Fruit fly (Drosophila melanogaster) whole organism, adult: Measurements from ENCODE around the gene PlexA.

ENCODE experiments used
- CG11617 ChIP-seq: fragments of 200-800 bp; sonication (Bioruptor generic); optimal IDR thresholded peaks from 2 replicates; lab custom pipeline; 2017; ENCODE audit warnings: mild to moderate bottlenecking, missing biosample characterization, missing genetic modification reagents, missing genetic modification characterization
- CG12768 ChIP-seq: fragments of 200-800 bp; sonication (Bioruptor generic); optimal IDR thresholded peaks from 2 replicates; lab custom pipeline; 2017; ENCODE audit warnings: missing biosample characterization, missing genetic modification characterization, mild to moderate bottlenecking, moderate library complexity, missing genetic modification reagents
- CG14711 ChIP-seq: fragments of 200-800 bp; sonication (Bioruptor generic); optimal IDR thresholded peaks from 2 replicates; lab custom pipeline; 2018; ENCODE audit warnings: missing biosample characterization, mild to moderate bottlenecking, missing genetic modification characterization, moderate library complexity
- CG1620 ChIP-seq: fragments of 200-800 bp; sonication (Bioruptor generic); optimal IDR thresholded peaks from 2 replicates; lab custom pipeline; 2016; ENCODE audit warnings: missing biosample characterization, missing genetic modification characterization
- CG33017 ChIP-seq: fragments of 200-800 bp; sonication (Bioruptor generic); optimal IDR thresholded peaks from 2 replicates; lab custom pipeline; 2018; ENCODE audit warnings: missing biosample characterization, mild to moderate bottlenecking, missing genetic modification characterization, moderate library complexity
- CG5204 ChIP-seq: fragments of 200-800 bp; sonication (Bioruptor generic); optimal IDR thresholded peaks from 2 replicates; lab custom pipeline; 2016; ENCODE audit warnings: missing biosample characterization, missing genetic modification characterization
- CG7045 ChIP-seq: fragments of 200-800 bp; sonication (Bioruptor generic); optimal IDR thresholded peaks from 2 replicates; lab custom pipeline; 2017; ENCODE audit warnings: missing biosample characterization, mild to moderate bottlenecking, missing genetic modification characterization
- CG7101 ChIP-seq: fragments of 200-800 bp; sonication (Bioruptor generic); optimal IDR thresholded peaks from 2 replicates; lab custom pipeline; 2018; ENCODE audit warnings: missing biosample characterization, mild to moderate bottlenecking, missing genetic modification characterization, moderate library complexity
- Clk ChIP-seq: fragments of 200-800 bp; sonication (Bioruptor generic); optimal IDR thresholded peaks from 2 replicates; lab custom pipeline; 2017; ENCODE audit warnings: missing biosample characterization, missing genetic modification characterization
- Crg-1 ChIP-seq: fragments of 200-800 bp; sonication (Bioruptor generic); optimal IDR thresholded peaks from 2 replicates; lab custom pipeline; 2016; ENCODE audit warnings: missing biosample characterization, missing genetic modification characterization
- Hr96 ChIP-seq: fragments of 200-800 bp; sonication (Bioruptor generic); optimal IDR thresholded peaks from 2 replicates; lab custom pipeline; 2016; ENCODE audit warnings: missing biosample characterization, missing genetic modification characterization
- Mnt ChIP-seq: fragments of 200-800 bp; sonication (Bioruptor generic); optimal IDR thresholded peaks from 2 replicates; lab custom pipeline; 2016; ENCODE audit warnings: missing biosample characterization, mild to moderate bottlenecking, missing genetic modification characterization
- bab1 ChIP-seq: fragments of 200-800 bp; sonication (Bioruptor generic); optimal IDR thresholded peaks from 3 replicates; lab custom pipeline; 2019; ENCODE audit warnings: missing biosample characterization, mild to moderate bottlenecking, missing genetic modification characterization, moderate library complexity
- cic ChIP-seq: fragments of 200-800 bp; sonication (Bioruptor generic); optimal IDR thresholded peaks from 2 replicates; lab custom pipeline; 2017; ENCODE audit warnings: missing biosample characterization, mild to moderate bottlenecking, missing genetic modification characterization, moderate library complexity
- cnc ChIP-seq, 2 experiments: fragments of >200 bp; optimal IDR thresholded peaks; 2 replicates each; lab custom pipeline; 2017
- kay ChIP-seq: fragments of 200-800 bp; sonication (Bioruptor generic); peaks from one replicate; lab custom pipeline; 2016; ENCODE audit warnings: missing biosample characterization, missing genetic modification characterization, borderline replicate concordance
- ovo ChIP-seq: fragments of 200-800 bp; sonication (Bioruptor generic); optimal IDR thresholded peaks from 2 replicates; lab custom pipeline; 2016; ENCODE audit warnings: missing biosample characterization, missing genetic modification characterization
- pad ChIP-seq: fragments of 200-800 bp; sonication (Bioruptor generic); optimal IDR thresholded peaks from 3 replicates; lab custom pipeline; 2017; ENCODE audit warnings: missing biosample characterization, missing genetic modification characterization, mild to moderate bottlenecking, moderate library complexity, missing genetic modification reagents
- tj ChIP-seq: fragments of 200-800 bp; sonication (Bioruptor generic); optimal IDR thresholded peaks from 3 replicates; lab custom pipeline; 2017; ENCODE audit warnings: missing biosample characterization, mild to moderate bottlenecking, missing genetic modification characterization, moderate library complexity
- toe ChIP-seq: fragments of 200-800 bp; sonication (Bioruptor generic); optimal IDR thresholded peaks from 2 replicates; lab custom pipeline; 2016; ENCODE audit warnings: missing biosample characterization, missing genetic modification characterization

Gene PlexA

dm6 chr4:1031137-1031536 is 4.2 kb upstream of the PlexA start, which contains the start of gene ATPsynbeta:
Gene ATPsynbeta, plus strand, starts transcription at chr4:1031484.
- no peak for TF ChIP-seq Hr96 (GFP tag; lab: Kevin White, UChicago)
- no peak for TF ChIP-seq CG12768 (GFP tag; lab: Kevin White, UChicago)
- no peak for TF ChIP-seq cnc (optimal IDR thresholded peaks at IDR 0.05; lab: Kevin White, UChicago)
- TF ChIP-seq pad (GFP tag; lab: Kevin White, UChicago): no peak
- TF ChIP-seq CG7045 (GFP tag; lab: Kevin White, UChicago): no peak
- no peak for TF ChIP-seq cic (GFP tag; lab: Kevin White, UChicago)
- no peak for TF ChIP-seq Crg-1
- no peak for TF ChIP-seq Clk (GFP tag; lab: Kevin White, UChicago)
- TF ChIP-seq toe (GFP tag; lab: Kevin White, UChicago): no peak
- no peak for TF ChIP-seq CG7101
- TF ChIP-seq CG11617 (GFP tag; lab: Kevin White, UChicago): no peak
- no peak for TF ChIP-seq CG1620 (GFP tag; lab: Kevin White, UChicago)
- no peak for TF ChIP-seq ovo (GFP tag; lab: Kevin White, UChicago)
- no peak for TF ChIP-seq CG14711 (tag; lab: Kevin White, UChicago)
- TF ChIP-seq CG33017 (tag; lab: Kevin White, UChicago): no peak
- no peak for TF ChIP-seq CG5204
- TF ChIP-seq Mnt: no peak
- no peak for TF ChIP-seq tj (GFP tag; lab: Kevin White, UChicago)

- no peak for TF ChIP-seq bab1 (GFP tag; lab: Kevin White, UChicago)
- no peak for TF ChIP-seq Clk (GFP tag; lab: Kevin White, UChicago)
- no peak for TF ChIP-seq pad (GFP tag; lab: Kevin White, UChicago)
- peak; percentile 13 for TF ChIP-seq ovo (GFP tag; lab: Kevin White, UChicago)
- no peak for TF ChIP-seq CG11617 (GFP tag; lab: Kevin White, UChicago)
- TF ChIP-seq tj (GFP tag; lab: Kevin White, UChicago): peak; percentile 25
- peak; percentile 43 for TF ChIP-seq CG5204
- peak; percentile 30 for TF ChIP-seq CG1620 (GFP tag; lab: Kevin White, UChicago)
- peak; percentile 93 for TF ChIP-seq Mnt
- TF ChIP-seq CG14711 (tag; lab: Kevin White, UChicago): no peak
- no peak for TF ChIP-seq CG12768 (GFP tag; lab: Kevin White, UChicago)
- no peak for TF ChIP-seq cnc (optimal IDR thresholded peaks at IDR 0.05; lab: Kevin White, UChicago)
- peak; percentile 13 for TF ChIP-seq CG7101
- TF ChIP-seq cic (GFP tag; lab: Kevin White, UChicago): no peak
- no peak for TF ChIP-seq kay (GFP tag; lab: Kevin White, UChicago)
- TF ChIP-seq CG7045 (GFP tag; lab: Kevin White, UChicago): no peak
- TF ChIP-seq CG33017 (tag; lab: Kevin White, UChicago): no peak
- peak; percentile 62 for TF ChIP-seq Hr96 (GFP tag; lab: Kevin White, UChicago)
- no peak for TF ChIP-seq toe (GFP tag; lab: Kevin White, UChicago)
- TF ChIP-seq Crg-1: peak; percentile 14
Observed at dm6 chr4:1030692-1031110, 3.8 kb upstream of the PlexA start.

dm6 chr4:1029198-1029795 is 2.4 kb upstream of the PlexA start, which contains the start of gene Mpv17:
Gene Mpv17, minus strand, starts transcription at chr4:1029361.
- peak; percentile 85 for TF ChIP-seq tj (GFP tag; lab: Kevin White, UChicago)
- TF ChIP-seq bab1 (GFP tag; lab: Kevin White, UChicago): peak; percentile 28
- no peak for TF ChIP-seq cnc (optimal IDR thresholded peaks at IDR 0.05; lab: Kevin White, UChicago)
- TF ChIP-seq cic (GFP tag; lab: Kevin White, UChicago): no peak
- peak; percentile 16 for TF ChIP-seq CG7101
- TF ChIP-seq pad (GFP tag; lab: Kevin White, UChicago): peak; percentile 5
- TF ChIP-seq Clk (GFP tag; lab: Kevin White, UChicago): no peak
- TF ChIP-seq CG14711 (tag; lab: Kevin White, UChicago): peak; percentile 93
- TF ChIP-seq toe (GFP tag; lab: Kevin White, UChicago): peak; percentile 65
- no peak for TF ChIP-seq ovo (GFP tag; lab: Kevin White, UChicago)
- TF ChIP-seq CG11617 (GFP tag; lab: Kevin White, UChicago): peak; percentile 7
- TF ChIP-seq Mnt: peak; percentile 20
- no peak for TF ChIP-seq CG12768 (GFP tag; lab: Kevin White, UChicago)
- TF ChIP-seq CG5204: peak; percentile 24
- peak; percentile 51 for TF ChIP-seq Hr96 (GFP tag; lab: Kevin White, UChicago)
- TF ChIP-seq Crg-1: no peak
- peak; percentile 42 for TF ChIP-seq CG1620 (GFP tag; lab: Kevin White, UChicago)
- TF ChIP-seq kay (GFP tag; lab: Kevin White, UChicago): peak; percentile 57
- TF ChIP-seq CG33017 (tag; lab: Kevin White, UChicago): no peak
- TF ChIP-seq CG7045 (GFP tag; lab: Kevin White, UChicago): no peak

- TF ChIP-seq kay (GFP tag; lab: Kevin White, UChicago) (peak; percentile 97), bab1 (GFP tag; lab: Kevin White, UChicago) (no peak), CG14711 (tag; lab: Kevin White, UChicago) (no peak), CG7045 (GFP tag; lab: Kevin White, UChicago) (no peak)
Observed at dm6 chr4:1026117-1026743, 671 bp downstream of the PlexA start.

dm6 chr4:1025101-1025500 is 1.8 kb downstream of the PlexA start:
- peak; percentile 88 for TF ChIP-seq kay (GFP tag; lab: Kevin White, UChicago)
- TF ChIP-seq ovo (GFP tag; lab: Kevin White, UChicago): no peak
